Worm (Caenorhabditis elegans): ENCODE measurements around the gene C07G1.6.

The C07G1.6 gene

DNA sequence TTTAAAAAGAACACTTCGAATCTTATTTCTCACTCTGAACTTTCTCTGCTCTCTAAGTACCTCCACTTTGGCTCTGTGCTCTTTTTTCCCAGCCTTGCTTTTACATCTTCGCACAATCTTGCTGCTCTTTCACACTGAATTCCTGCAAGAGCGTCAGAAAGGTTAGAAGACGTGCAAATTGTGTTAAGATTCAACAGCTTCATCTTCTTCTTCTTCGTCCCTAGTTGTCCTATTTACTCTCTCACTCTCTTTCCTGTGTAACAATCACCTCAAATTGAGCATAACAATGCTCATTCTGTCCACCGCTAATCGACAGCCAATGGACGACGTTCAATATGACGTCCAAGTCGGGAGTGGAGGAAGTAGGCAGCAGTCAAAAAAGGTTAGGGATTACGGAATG lies 28.8 kb downstream of the C07G1.6 start:
- 0 out of 2 replicates have a peak, but pooled peaks have one; percentile 27 for TF ChIP-seq ctbp-1 (GFP tag; IDR thresholded peaks at IDR 0.05)
- peak; percentile 94 for TF ChIP-seq fkh-10 (GFP tag; optimal IDR thresholded peaks at IDR 0.05)
- TF ChIP-seq aha-1 (tag) = peak; percentile 73
- no peak for TF ChIP-seq D1046.2 (GFP tag; IDR thresholded peaks at IDR 0.05)

DNA sequence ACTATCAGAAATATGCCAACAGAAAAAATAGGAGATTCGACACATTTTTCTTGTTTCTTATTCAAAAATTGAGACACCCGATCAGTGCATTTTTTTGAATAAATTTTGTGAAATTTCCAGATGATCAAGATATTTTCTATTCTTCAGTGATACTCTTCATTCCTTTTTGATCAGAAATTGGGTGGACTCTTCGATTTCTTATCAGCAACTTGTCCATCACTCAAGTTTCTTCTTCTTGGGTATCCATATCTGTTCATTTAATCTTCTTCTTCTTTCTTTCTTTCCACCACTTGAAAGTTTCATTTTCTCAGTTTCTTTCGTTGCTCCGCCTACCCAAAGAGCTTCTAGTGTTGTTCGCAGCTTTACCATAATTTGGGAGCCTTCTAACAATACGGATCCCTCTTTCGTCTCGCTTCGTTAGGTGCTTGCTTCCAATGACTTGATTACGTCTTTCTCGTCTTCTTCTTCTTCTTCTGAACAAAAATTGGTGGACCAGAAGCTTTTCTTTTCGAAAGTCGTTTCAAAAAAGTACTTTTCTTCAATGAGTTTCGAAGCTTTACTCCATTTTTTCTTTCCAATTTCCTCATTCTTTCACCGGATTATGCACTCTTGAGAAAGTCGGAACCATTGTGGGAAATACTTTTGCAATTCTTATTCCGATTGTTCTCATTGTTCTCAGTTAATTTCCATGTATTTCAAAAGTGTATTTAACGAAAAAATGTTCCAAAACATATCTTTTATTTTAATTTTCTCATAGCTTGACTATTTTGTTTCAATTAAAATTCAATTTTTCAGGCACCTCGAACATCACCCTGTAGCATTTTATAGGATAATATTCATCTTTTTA lies 34.3 kb downstream of the C07G1.6 start, which contains the start of gene pct-1:
TSS of gene pct-1 (plus strand) at position 797 of the 847 bp plus-strand sequence.
- TF ChIP-seq dmd-6 (GFP tag; IDR thresholded peaks at IDR 0.05) = no peak
- TF ChIP-seq aha-1 (tag) = peak; percentile 2
- no peak for TF ChIP-seq sdz-12 (GFP tag; optimal IDR thresholded peaks at IDR 0.05)
- TF ChIP-seq unc-62 (GFP tag; optimal IDR thresholded peaks at IDR 0.05 in 1 of 2) = peak in 1 of 2 experiments; percentile 82
- TF ChIP-seq unc-62 (tag; optimal IDR thresholded peaks at IDR 0.05) = no peak

DNA sequence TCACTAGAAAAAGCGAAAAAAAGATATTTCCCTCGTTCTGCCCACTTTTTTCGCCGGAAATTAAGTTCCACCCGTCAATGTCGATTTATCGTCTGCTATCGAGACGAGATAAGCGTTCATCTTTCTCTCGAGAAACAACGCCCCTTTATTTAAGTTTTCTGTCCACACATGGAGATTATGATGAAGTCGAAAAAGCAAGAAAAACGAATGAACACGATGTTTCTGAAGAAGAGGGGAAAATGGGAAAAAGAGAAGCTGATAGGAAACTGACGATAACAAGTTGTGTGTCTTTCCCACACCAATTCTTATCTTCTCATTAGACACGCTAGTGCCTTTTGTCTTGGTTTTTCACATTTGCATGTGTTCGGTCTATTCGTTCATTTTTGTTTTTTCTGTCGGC lies 35.4 kb downstream of the C07G1.6 start:
- TF ChIP-seq ceh-20 (GFP tag; IDR thresholded peaks at IDR 0.05) (0 out of 2 replicates have a peak, but pooled peaks have one; percentile 27), mdl-1 (tag; optimal IDR thresholded peaks at IDR 0.05) (peak in 1 of 2 experiments; percentile 37), nhr-48 (tag; optimal IDR thresholded peaks at IDR 0.05) (peak; percentile 30), dmd-6 (GFP tag; IDR thresholded peaks at IDR 0.05) (peak; percentile 63), nhr-42 (GFP tag; IDR thresholded peaks at IDR 0.05) (no peak), dve-1 (tag; optimal IDR thresholded peaks at IDR 0.05; ENCODE audit: insufficient read depth) (peak; percentile 52), pqm-1 (tag; optimal IDR thresholded peaks at IDR 0.05) (peak; percentile 90), mxl-3 (GFP tag; optimal IDR thresholded peaks at IDR 0.05) (peak; percentile 62), Y75B8A.6 (GFP tag; IDR thresholded peaks at IDR 0.05) (0 out of 2 replicates have a peak, but pooled peaks have one; percentile 33), hlh-11 (tag; optimal IDR thresholded peaks at IDR 0.05) (peak; percentile 45), lin-1 (GFP tag; IDR thresholded peaks at IDR 0.05) (peak; percentile 71; the same call in 1 of the 2 replicates), set-16 (GFP tag; IDR thresholded peaks at IDR 0.05) (no peak), T26A8.4 (GFP tag; IDR thresholded peaks at IDR 0.05) (no peak), zip-11 (GFP tag; IDR thresholded peaks at IDR 0.05) (no peak), nhr-41 (GFP tag; IDR thresholded peaks at IDR 0.05) (0 out of 2 replicates have a peak, but pooled peaks have one; percentile 36), aha-1 (tag) (no peak), daf-16 (GFP tag; optimal IDR thresholded peaks at IDR 0.05) (no peak), daf-16 (tag; optimal IDR thresholded peaks at IDR 0.05) (peak; percentile 34), nhr-28 (tag; optimal IDR thresholded peaks at IDR 0.05) (peak; percentile 67)

DNA sequence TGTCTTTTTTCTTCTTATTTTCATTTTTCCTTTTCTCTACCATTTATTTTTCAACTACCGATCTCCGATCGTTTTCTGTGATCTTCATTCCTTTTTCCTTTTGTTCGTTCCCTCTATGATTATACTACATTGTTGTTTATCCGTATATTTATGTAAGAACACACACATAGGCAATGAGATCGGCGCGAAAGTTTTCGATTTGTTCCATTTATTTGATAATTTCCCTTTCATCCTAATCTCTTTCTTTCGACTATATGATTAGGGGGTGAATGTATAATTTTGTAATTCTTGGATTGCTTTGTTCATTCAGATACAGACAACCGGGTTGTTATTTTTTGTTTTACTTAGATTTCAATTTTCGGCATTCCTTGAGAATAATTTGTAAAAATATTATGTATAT lies 36.6 kb downstream of the C07G1.6 start:
- TF ChIP-seq unc-62 (GFP tag; optimal IDR thresholded peaks at IDR 0.05 in 1 of 2) = peak in 1 of 2 experiments; percentile 13
- no peak for TF ChIP-seq unc-62 (tag; optimal IDR thresholded peaks at IDR 0.05)
- TF ChIP-seq nhr-76 (tag; optimal IDR thresholded peaks at IDR 0.05) = no peak

ce11 chrIV:8171376-8171775 lies 38.8 kb downstream of the C07G1.6 start:
- TF ChIP-seq daf-8 (GFP tag; IDR thresholded peaks at IDR 0.05) (no peak), lsy-2 (tag; optimal IDR thresholded peaks at IDR 0.05) (no peak), lin-29 (GFP tag; IDR thresholded peaks at IDR 0.05) (no peak), nhr-6 (tag; optimal IDR thresholded peaks at IDR 0.05) (no peak)

- peak; percentile 32 for TF ChIP-seq dve-1 (tag; optimal IDR thresholded peaks at IDR 0.05; ENCODE audit: insufficient read depth)
- 0 out of 2 replicates have a peak, but pooled peaks have one; percentile 7 for TF ChIP-seq hmg-1.1 (GFP tag; IDR thresholded peaks at IDR 0.05)
- TF ChIP-seq ama-1 (optimal IDR thresholded peaks at IDR 0.05) = no peak
- TF ChIP-seq mdl-1 (tag; optimal IDR thresholded peaks at IDR 0.05) = peak in 1 of 2 experiments; percentile 48
- peak; percentile 38 for TF ChIP-seq hlh-11 (tag; optimal IDR thresholded peaks at IDR 0.05)
- TF ChIP-seq arid-1 (GFP tag; conservative IDR thresholded peaks at IDR 0.05) = no peak
- TF ChIP-seq nhr-28 (tag; optimal IDR thresholded peaks at IDR 0.05) = peak; percentile 77
- TF ChIP-seq zag-1 (tag; optimal IDR thresholded peaks at IDR 0.05) = no peak
- TF ChIP-seq nhr-76 (tag; optimal IDR thresholded peaks at IDR 0.05) = no peak
- TF ChIP-seq jun-1 (tag; optimal IDR thresholded peaks at IDR 0.05) = no peak
- no peak for TF ChIP-seq saeg-2 (GFP tag; IDR thresholded peaks at IDR 0.05)
- peak; percentile 3 for TF ChIP-seq nhr-6 (tag; optimal IDR thresholded peaks at IDR 0.05)
- peak; percentile 5 for TF ChIP-seq nhr-25 (tag; optimal IDR thresholded peaks at IDR 0.05; ENCODE audit: borderline replicate concordance, insufficient read depth)
Observed at ce11 chrIV:8170264-8170663, 39.9 kb downstream of the C07G1.6 start.

Data from whole organism, L4 larva.